Fruit fly (Drosophila melanogaster): Measurements from ENCODE around the gene mael.

The mael gene

DNA sequence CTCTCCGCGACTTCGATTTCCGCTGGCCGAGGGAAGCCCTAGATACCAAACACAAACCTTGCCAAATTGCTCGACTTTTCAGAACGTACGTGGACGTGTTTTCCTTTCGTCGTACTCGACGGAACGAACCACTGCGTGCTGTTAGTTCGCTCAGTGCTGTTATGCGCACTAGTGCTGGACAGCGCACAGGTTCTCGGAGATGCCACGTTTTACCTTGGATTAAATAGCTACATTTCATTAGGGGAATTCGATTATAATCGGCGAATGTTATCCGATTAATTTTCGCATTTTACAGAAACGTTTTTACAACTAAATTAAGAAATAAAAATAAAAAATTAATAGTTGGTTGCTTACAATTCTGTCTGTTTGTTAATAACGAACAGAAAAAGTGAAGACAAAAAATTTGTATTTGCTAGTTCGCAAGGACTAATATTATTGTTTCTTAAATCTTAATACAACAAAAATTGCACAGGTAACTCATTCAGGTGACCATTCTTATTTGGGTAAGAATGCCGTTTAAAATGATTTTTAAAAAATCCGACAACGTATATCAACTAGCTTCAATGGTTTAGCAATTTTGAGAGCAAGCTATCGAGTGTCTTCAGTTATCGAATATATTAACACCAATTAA is 3.8 kb upstream of the mael start, which contains the start of the genes ArfGAP3 and CG32452 (continued):
- no peak; the same call in 2 of the 3 replicates for TF ChIP-seq CG6791 (GFP tag; IDR thresholded peaks at IDR 0.05; ENCODE audit: partially characterized antibody)
- peak; percentile 74 for TF ChIP-seq CG1602 (GFP tag; optimal IDR thresholded peaks at IDR 0.05)
- TF ChIP-seq Ravus (GFP tag; IDR thresholded peaks at IDR 0.05): no peak
- TF ChIP-seq fru (optimal IDR thresholded peaks at IDR 0.05): no peak
- peak; percentile 21 for TF ChIP-seq CG6254 (GFP tag; optimal IDR thresholded peaks at IDR 0.05)
- TF ChIP-seq exex (tag; optimal IDR thresholded peaks at IDR 0.05): peak; percentile 47
- TF ChIP-seq Dad (GFP tag; optimal IDR thresholded peaks at IDR 0.05): peak; percentile 48
- TF ChIP-seq CG9817 (tag; optimal IDR thresholded peaks at IDR 0.05): peak; percentile 75
- no peak for TF ChIP-seq CG2199 (GFP tag; IDR thresholded peaks at IDR 0.05)
- peak; percentile 77 for TF ChIP-seq vvl (GFP tag; IDR thresholded peaks at IDR 0.05)
- no peak for TF ChIP-seq pan (optimal IDR thresholded peaks at IDR 0.05)
- TF ChIP-seq pan (GFP tag; optimal IDR thresholded peaks at IDR 0.05 in 1 of 2, IDR thresholded peaks at IDR 0.05 in 1 of 2): peak in 1 of 2 experiments; percentile 79
- peak; percentile 31 for TF ChIP-seq lbe (GFP tag; optimal IDR thresholded peaks at IDR 0.05)
- peak; percentile 57; the same call in 1 of the 2 replicates for TF ChIP-seq CG2129 (GFP tag; IDR thresholded peaks at IDR 0.05; ENCODE audit: partially characterized antibody)
- peak; percentile 70; the same call in 2 of the 3 replicates for TF ChIP-seq dysf (GFP tag; IDR thresholded peaks at IDR 0.05)
- TF ChIP-seq YL-1 (GFP tag; optimal IDR thresholded peaks at IDR 0.05): peak; percentile 62
- peak; percentile 86 for TF ChIP-seq Dll (GFP tag; IDR thresholded peaks at IDR 0.05; ENCODE audit: partially characterized antibody)
- peak; percentile 73 for TF ChIP-seq sug (tag; optimal IDR thresholded peaks at IDR 0.05)
- TF ChIP-seq gcm (GFP tag; optimal IDR thresholded peaks at IDR 0.05): peak; percentile 54
- TF ChIP-seq zfh1 (GFP tag; IDR thresholded peaks at IDR 0.05): peak; percentile 77; the same call in 2 of the 3 replicates
- peak; percentile 41; the same call in 1 of the 2 replicates for TF ChIP-seq CG31224 (GFP tag; IDR thresholded peaks at IDR 0.05)
- peak; percentile 38 for TF ChIP-seq Atf3 (GFP tag; optimal IDR thresholded peaks at IDR 0.05)
- TF ChIP-seq CG17328 (GFP tag; IDR thresholded peaks at IDR 0.05): peak; percentile 72
- peak; percentile 61 for TF ChIP-seq kah (GFP tag; optimal IDR thresholded peaks at IDR 0.05)
- TF ChIP-seq emc (GFP tag; optimal IDR thresholded peaks at IDR 0.05): peak; percentile 15
- TF ChIP-seq Trl (optimal IDR thresholded peaks at IDR 0.05): no peak
- peak; percentile 55 for TF ChIP-seq Trl (GFP tag; optimal IDR thresholded peaks at IDR 0.05)
- peak; percentile 65 for TF ChIP-seq chn (GFP tag; optimal IDR thresholded peaks at IDR 0.05)
- TF ChIP-seq Atf-2 (GFP tag; optimal IDR thresholded peaks at IDR 0.05): no peak
- TF ChIP-seq CG30431 (GFP tag; optimal IDR thresholded peaks at IDR 0.05): peak; percentile 47
- TF ChIP-seq toy (GFP tag; IDR thresholded peaks at IDR 0.05): no peak
- TF ChIP-seq Med (GFP tag): peak; percentile 92
- TF ChIP-seq tll (GFP tag; optimal IDR thresholded peaks at IDR 0.05): no peak
- TF ChIP-seq CG9727 (GFP tag; optimal IDR thresholded peaks at IDR 0.05): peak; percentile 78
- TF ChIP-seq Ets97D (GFP tag; optimal IDR thresholded peaks at IDR 0.05): peak; percentile 66
- TF ChIP-seq Tbp (GFP tag; optimal IDR thresholded peaks at IDR 0.05): no peak
- TF ChIP-seq eyg (GFP tag; optimal IDR thresholded peaks at IDR 0.05): no peak
- TF ChIP-seq CG10959 (GFP tag; IDR thresholded peaks at IDR 0.05): 0 out of 2 replicates have a peak, but pooled peaks have one; percentile 36
- TF ChIP-seq Antp (GFP tag; optimal IDR thresholded peaks at IDR 0.05): peak; percentile 36
- TF ChIP-seq CG17612 (GFP tag; IDR thresholded peaks at IDR 0.05): 0 out of 2 replicates have a peak, but pooled peaks have one; percentile 22
- TF ChIP-seq CG7372 (GFP tag; IDR thresholded peaks at IDR 0.05): peak; percentile 74
- peak; percentile 80 for TF ChIP-seq Chrac-16 (GFP tag; optimal IDR thresholded peaks at IDR 0.05)
- TF ChIP-seq fd102C (GFP tag; optimal IDR thresholded peaks at IDR 0.05): no peak
- TF ChIP-seq Mes4 (GFP tag; optimal IDR thresholded peaks at IDR 0.05): no peak
- peak; percentile 62; the same call in 1 of the 3 replicates for TF ChIP-seq H15 (GFP tag; IDR thresholded peaks at IDR 0.05)
- TF ChIP-seq NfI (GFP tag; optimal IDR thresholded peaks at IDR 0.05): peak; percentile 67
- TF ChIP-seq CrebB (tag; optimal IDR thresholded peaks at IDR 0.05): peak; percentile 50
- TF ChIP-seq h (optimal IDR thresholded peaks at IDR 0.05): no peak
- TF ChIP-seq CG10147 (GFP tag; optimal IDR thresholded peaks at IDR 0.05): peak; percentile 74
- TF ChIP-seq CG12104 (GFP tag; optimal IDR thresholded peaks at IDR 0.05): peak; percentile 73
- no peak for TF ChIP-seq usp (GFP tag; optimal IDR thresholded peaks at IDR 0.05)

Data from whole organism, embryonic.